Worm (Caenorhabditis elegans) whole organism, mixed stage, embryonic: ENCODE data around the gene akt-2.

ENCODE experiments used
- M03D4.4 ChIP-seq: sonication (generic microtip); optimal IDR thresholded peaks from 2 replicates; lab custom pipeline; 2017; ENCODE audit warnings: mild to moderate bottlenecking, missing genetic modification characterization, missing compliant biosample characterization
- bed-3 ChIP-seq: fragments of 200-800 bp; sonication (Bioruptor generic); optimal IDR thresholded peaks from 3 replicates; lab custom pipeline; 2018; ENCODE audit warnings: mild to moderate bottlenecking, missing genetic modification characterization, moderate library complexity, missing compliant biosample characterization
- blmp-1 ChIP-seq: fragments of 150-350 bp; optimal IDR thresholded peaks from 2 replicates; lab custom pipeline; 2014; ENCODE audit warnings: missing biosample characterization, missing genetic modification characterization
- ceh-39 ChIP-seq: fragments of 150-350 bp; optimal IDR thresholded peaks from 2 replicates; lab custom pipeline; 2014; ENCODE audit warnings: missing biosample characterization, missing genetic modification characterization
- ceh-43 ChIP-seq: fragments of 200-800 bp; sonication (Bioruptor generic); optimal IDR thresholded peaks from 2 replicates; lab custom pipeline; 2018; ENCODE audit warnings: mild to moderate bottlenecking, missing genetic modification characterization, moderate library complexity, missing compliant biosample characterization
- ceh-83 ChIP-seq: fragments of 200-800 bp; sonication (Bioruptor generic); optimal IDR thresholded peaks from 2 replicates; lab custom pipeline; 2018; ENCODE audit warnings: mild to moderate bottlenecking, missing genetic modification characterization, missing compliant biosample characterization
- ces-1 ChIP-seq: fragments of 150-350 bp; optimal IDR thresholded peaks from 2 replicates; lab custom pipeline; 2014; ENCODE audit warnings: missing biosample characterization, missing genetic modification reagents, missing genetic modification characterization
- cnd-1 ChIP-seq: fragments of 200-800 bp; sonication (Bioruptor generic); optimal IDR thresholded peaks from 2 replicates; lab custom pipeline; 2018; ENCODE audit warnings: mild to moderate bottlenecking, missing genetic modification characterization, missing compliant biosample characterization
- drap-1 ChIP-seq: fragments of 200-800 bp; sonication (Bioruptor generic); optimal IDR thresholded peaks from 3 replicates; lab custom pipeline; 2018; ENCODE audit warnings: mild to moderate bottlenecking, missing genetic modification characterization, missing compliant biosample characterization
- elt-1 ChIP-seq: sonication (generic microtip); optimal IDR thresholded peaks from 2 replicates; lab custom pipeline; 2017; ENCODE audit warnings: missing genetic modification characterization, mild to moderate bottlenecking, missing compliant biosample characterization, antibody characterized with exemption, moderate library complexity, borderline replicate concordance; ENCODE audit not compliant: insufficient read depth
- elt-3 ChIP-seq: fragments of 150-350 bp; optimal IDR thresholded peaks from 2 replicates; lab custom pipeline; 2014; ENCODE audit warnings: missing biosample characterization, missing genetic modification characterization
- flh-1 ChIP-seq: fragments of 200-800 bp; sonication (Bioruptor generic); optimal IDR thresholded peaks from 2 replicates; lab custom pipeline; 2018; ENCODE audit warnings: mild to moderate bottlenecking, missing genetic modification characterization, moderate library complexity, missing compliant biosample characterization
- ham-2 ChIP-seq: fragments of 200-800 bp; sonication (Bioruptor generic); optimal IDR thresholded peaks from 2 replicates; lab custom pipeline; 2018; ENCODE audit warnings: mild to moderate bottlenecking, missing genetic modification characterization, missing compliant biosample characterization
- hlh-1 ChIP-seq: fragments of 150-350 bp; optimal IDR thresholded peaks from 2 replicates; lab custom pipeline; 2014; ENCODE audit warnings: missing biosample characterization, missing genetic modification reagents, missing genetic modification characterization
- lin-13 ChIP-seq: fragments of 150-350 bp; optimal IDR thresholded peaks from 2 replicates; lab custom pipeline; 2014; ENCODE audit warnings: missing biosample characterization, missing genetic modification characterization
- lin-32 ChIP-seq: fragments of 200-800 bp; sonication (Bioruptor generic); optimal IDR thresholded peaks from 2 replicates; lab custom pipeline; 2018; ENCODE audit warnings: mild to moderate bottlenecking, missing genetic modification characterization, missing compliant biosample characterization
- lsy-2 ChIP-seq: fragments of 150-350 bp; optimal IDR thresholded peaks from 2 replicates; lab custom pipeline; 2014; ENCODE audit warnings: missing biosample characterization, missing genetic modification characterization
- mab-5 ChIP-seq: fragments of 150-350 bp; optimal IDR thresholded peaks from 2 replicates; lab custom pipeline; 2014; ENCODE audit warnings: missing biosample characterization, missing genetic modification characterization
- mep-1 ChIP-seq: fragments of 150-350 bp; optimal IDR thresholded peaks from 2 replicates; lab custom pipeline; 2017; ENCODE audit warnings: missing biosample characterization, missing genetic modification reagents, missing genetic modification characterization, inconsistent platforms
- mls-2 ChIP-seq: sonication (generic microtip); optimal IDR thresholded peaks from 2 replicates; lab custom pipeline; 2016; ENCODE audit warnings: mild to moderate bottlenecking, missing genetic modification characterization, moderate library complexity, missing compliant biosample characterization
- nhr-12 ChIP-seq: fragments of 150-350 bp; optimal IDR thresholded peaks from 2 replicates; lab custom pipeline; 2014; ENCODE audit warnings: missing biosample characterization, missing genetic modification characterization
- nhr-2 ChIP-seq: fragments of 150-350 bp; optimal IDR thresholded peaks from 2 replicates; lab custom pipeline; 2014; ENCODE audit warnings: missing biosample characterization, missing genetic modification characterization
- nhr-237 ChIP-seq: fragments of 150-350 bp; optimal IDR thresholded peaks from 2 replicates; lab custom pipeline; 2014; ENCODE audit warnings: missing biosample characterization, missing genetic modification characterization
- nhr-28 ChIP-seq: fragments of 150-350 bp; optimal IDR thresholded peaks from 2 replicates; lab custom pipeline; 2014; ENCODE audit warnings: missing biosample characterization, missing genetic modification characterization
- nhr-76 ChIP-seq: sonication (generic microtip); optimal IDR thresholded peaks from 2 replicates; lab custom pipeline; 2017; ENCODE audit warnings: missing biosample characterization, missing genetic modification characterization
- pha-4 ChIP-seq: fragments of 150-350 bp; optimal IDR thresholded peaks from 2 replicates; lab custom pipeline; 2018; ENCODE audit warnings: missing biosample characterization, missing genetic modification reagents, missing genetic modification characterization
- sem-2 ChIP-seq: fragments of 200-800 bp; sonication (Bioruptor generic); optimal IDR thresholded peaks from 2 replicates; lab custom pipeline; 2018; ENCODE audit warnings: mild to moderate bottlenecking, missing genetic modification characterization, missing compliant biosample characterization
- snpc-4 ChIP-seq: fragments of 150-350 bp; optimal IDR thresholded peaks from 2 replicates; lab custom pipeline; 2014; ENCODE audit warnings: missing biosample characterization, missing genetic modification characterization
- sptf-1 ChIP-seq: sonication (generic microtip); optimal IDR thresholded peaks from 2 replicates; lab custom pipeline; 2017; ENCODE audit warnings: mild to moderate bottlenecking, missing genetic modification characterization, moderate library complexity, missing compliant biosample characterization
- tbx-8 ChIP-seq: fragments of 200-800 bp; sonication (Bioruptor generic); optimal IDR thresholded peaks from 2 replicates; lab custom pipeline; 2018; ENCODE audit warnings: mild to moderate bottlenecking, missing genetic modification characterization, moderate library complexity, missing compliant biosample characterization
- unc-120 ChIP-seq: sonication (generic microtip); optimal IDR thresholded peaks from 2 replicates; lab custom pipeline; 2017; ENCODE audit warnings: missing genetic modification characterization, missing compliant biosample characterization; ENCODE audit not compliant: poor library complexity, severe bottlenecking
- unc-39 ChIP-seq: fragments of 150-350 bp; optimal IDR thresholded peaks from 2 replicates; lab custom pipeline; 2014; ENCODE audit warnings: missing biosample characterization, missing genetic modification characterization
- unc-62 ChIP-seq: fragments of 150-350 bp; optimal IDR thresholded peaks from 2 replicates; lab custom pipeline; 2014; ENCODE audit warnings: missing biosample characterization, missing genetic modification reagents, missing genetic modification characterization
- zip-8 ChIP-seq: fragments of 150-350 bp; optimal IDR thresholded peaks from 2 replicates; lab custom pipeline; 2014; ENCODE audit warnings: missing biosample characterization, missing genetic modification characterization
- ztf-11 ChIP-seq: fragments of 150-350 bp; optimal IDR thresholded peaks from 2 replicates; lab custom pipeline; 2014; ENCODE audit warnings: missing biosample characterization, missing genetic modification characterization

The akt-2 gene

ce11 chrX:14161684-14162347 lies 14.3 kb downstream of the akt-2 start, which contains the start of gene lgc-25:
Gene lgc-25 (minus strand): TSS chrX:14161734.
- TF ChIP-seq ztf-11 (tag; lab: Kevin White, UChicago) (no peak), nhr-28 (no peak), nhr-12 (no peak), elt-1 (tag; lab: Kevin White, UChicago) (no peak), elt-3 (tag; lab: Kevin White, UChicago) (no peak), lsy-2 (no peak), drap-1 (GFP tag; lab: Kevin White, UChicago) (no peak), zip-8 (no peak), pha-4 (tag; lab: Kevin White, UChicago) (no peak), ham-2 (GFP tag; lab: Kevin White, UChicago) (no peak), lin-32 (GFP tag; lab: Kevin White, UChicago) (no peak), hlh-1 (tag; lab: Kevin White, UChicago) (no peak), ces-1 (no peak), mab-5 (no peak), nhr-237 (tag; lab: Kevin White, UChicago) (no peak), tbx-8 (no peak)
- TF ChIP-seq, all 35 proteins: peak for 0

ce11 chrX:14164234-14164633 lies 16.7 kb downstream of the akt-2 start, which contains the start of gene vha-20:
Gene vha-20 (minus strand): TSS chrX:14164506.
- TF ChIP-seq nhr-237 (tag; lab: Kevin White, UChicago) (no peak), pha-4 (tag; lab: Kevin White, UChicago) (no peak), lsy-2 (no peak), nhr-2 (tag; lab: Kevin White, UChicago) (no peak), unc-39 (tag; lab: Kevin White, UChicago) (no peak), hlh-1 (tag; lab: Kevin White, UChicago) (no peak), ces-1 (no peak), zip-8 (no peak), lin-32 (GFP tag; lab: Kevin White, UChicago) (no peak), M03D4.4 (tag; lab: Kevin White, UChicago) (no peak), tbx-8 (no peak), ceh-83 (GFP tag; lab: Kevin White, UChicago) (no peak)
- TF ChIP-seq, all 35 proteins: peak for 0

- no peak for TF ChIP-seq nhr-237 (tag; lab: Kevin White, UChicago)
- no peak for TF ChIP-seq elt-1 (tag; lab: Kevin White, UChicago)
- TF ChIP-seq lsy-2, result no peak
- no peak for TF ChIP-seq mep-1 (tag; lab: Kevin White, UChicago)
- no peak for TF ChIP-seq ham-2 (GFP tag; lab: Kevin White, UChicago)
- no peak for TF ChIP-seq blmp-1
- no peak for TF ChIP-seq mls-2 (tag; lab: Kevin White, UChicago)
- no peak for TF ChIP-seq lin-13 (tag; lab: Kevin White, UChicago)
- TF ChIP-seq tbx-8, result no peak
- no peak for TF ChIP-seq zip-8
- no peak for TF ChIP-seq M03D4.4 (tag; lab: Kevin White, UChicago)
- TF ChIP-seq, all 35 proteins: peak for 0
Measured at ce11 chrX:14165156-14165555, 17.7 kb downstream of the akt-2 start.

ce11 chrX:14169569-14170031 lies 22.1 kb downstream of the akt-2 start, which contains the start of gene sym-4:
Gene sym-4 (minus strand): TSS chrX:14169619.
- no peak for TF ChIP-seq nhr-76 (tag; lab: Kevin White, UChicago)
- peak; percentile 62 for TF ChIP-seq hlh-1 (tag; lab: Kevin White, UChicago)
- peak; percentile 68 for TF ChIP-seq elt-3 (tag; lab: Kevin White, UChicago)
- peak; percentile 42 for TF ChIP-seq ceh-39 (tag; lab: Kevin White, UChicago)
- TF ChIP-seq ceh-43 (GFP tag; lab: Kevin White, UChicago), result no peak
- no peak for TF ChIP-seq zip-8
- no peak for TF ChIP-seq flh-1 (GFP tag; lab: Kevin White, UChicago)
- TF ChIP-seq nhr-28, result no peak
- peak; percentile 1 for TF ChIP-seq lin-32 (GFP tag; lab: Kevin White, UChicago)
- TF ChIP-seq nhr-237 (tag; lab: Kevin White, UChicago), result peak; percentile 83
- peak; percentile 38 for TF ChIP-seq sptf-1
- TF ChIP-seq ham-2 (GFP tag; lab: Kevin White, UChicago), result no peak
- TF ChIP-seq cnd-1 (tag; lab: Kevin White, UChicago), result peak; percentile 21
- TF ChIP-seq lin-13 (tag; lab: Kevin White, UChicago), result peak; percentile 21
- TF ChIP-seq nhr-12, result no peak
- no peak for TF ChIP-seq bed-3 (GFP tag; lab: Kevin White, UChicago)
- TF ChIP-seq mep-1 (tag; lab: Kevin White, UChicago), result peak; percentile 82
- TF ChIP-seq ztf-11 (tag; lab: Kevin White, UChicago), result no peak
- TF ChIP-seq mls-2 (tag; lab: Kevin White, UChicago), result no peak
- peak; percentile 20 for TF ChIP-seq M03D4.4 (tag; lab: Kevin White, UChicago)
- no peak for TF ChIP-seq sem-2 (GFP tag; lab: Kevin White, UChicago)
- no peak for TF ChIP-seq snpc-4 (tag; lab: Kevin White, UChicago)
- TF ChIP-seq ces-1, result peak; percentile 87
- peak; percentile 50 for TF ChIP-seq elt-1 (tag; lab: Kevin White, UChicago)
- peak; percentile 6 for TF ChIP-seq unc-39 (tag; lab: Kevin White, UChicago)
- TF ChIP-seq lsy-2, result peak; percentile 59
- peak; percentile 36 for TF ChIP-seq drap-1 (GFP tag; lab: Kevin White, UChicago)
- no peak for TF ChIP-seq mab-5
- peak; percentile 74 for TF ChIP-seq unc-62 (GFP tag; lab: Kevin White, UChicago)
- peak; percentile 88 for TF ChIP-seq pha-4 (tag; lab: Kevin White, UChicago)
- no peak for TF ChIP-seq ceh-83 (GFP tag; lab: Kevin White, UChicago)
- peak; percentile 99 for TF ChIP-seq unc-120 (tag; lab: Kevin White, UChicago)
- TF ChIP-seq tbx-8, result no peak
- TF ChIP-seq blmp-1, result no peak
- TF ChIP-seq nhr-2 (tag; lab: Kevin White, UChicago), result peak; percentile 51
